Worm (Caenorhabditis elegans) whole organism, young adult: Measurements from ENCODE around the gene srh-127.

Source experiments
- F57A8.1 ChIP-seq: fragments of 200-800 bp; sonication (Bioruptor generic); optimal IDR thresholded peaks from 2 replicates; lab custom pipeline; 2018; ENCODE audit warnings: mild to moderate bottlenecking, missing genetic modification characterization, moderate library complexity, missing compliant biosample characterization
- T26A5.8 ChIP-seq: sonication (generic microtip); optimal IDR thresholded peaks from 2 replicates; lab custom pipeline; 2016; ENCODE audit warnings: missing genetic modification characterization, missing compliant biosample characterization
- bed-2 ChIP-seq: fragments of 200-800 bp; sonication (Bioruptor generic); IDR thresholded peaks from 2 replicates; pipeline ENCODE4 v1.3.6; 2022; ENCODE audit warnings: missing genetic modification reagents, missing genetic modification characterization, missing compliant biosample characterization
- ceh-91 ChIP-seq: fragments of 200-800 bp; sonication (Bioruptor generic); IDR thresholded peaks from 2 replicates; pipeline ENCODE4 v1.3.6; 2022; ENCODE audit warnings: missing genetic modification reagents, missing genetic modification characterization, missing compliant biosample characterization
- efl-1 ChIP-seq: fragments of 150-350 bp; optimal IDR thresholded peaks from 2 replicates; lab custom pipeline; 2014; ENCODE audit warnings: missing biosample characterization, missing genetic modification reagents, missing genetic modification characterization
- gei-17 ChIP-seq: fragments of 200-800 bp; sonication (Bioruptor generic); optimal IDR thresholded peaks from 2 replicates; lab custom pipeline; 2018; ENCODE audit warnings: mild to moderate bottlenecking, missing genetic modification characterization, missing compliant biosample characterization
- lin-35 ChIP-seq, 3 experiments: fragments of 150-350 bp in 2 of 3; sonication (generic microtip) in 1 of 3; optimal IDR thresholded peaks; 2 replicates each; lab custom pipeline; 2014 to 2018; ENCODE audit warnings: missing biosample characterization in 3 of 3, missing genetic modification characterization in 3 of 3, missing genetic modification reagents in 3 of 3
- unc-130 ChIP-seq: sonication (generic microtip); optimal IDR thresholded peaks from 2 replicates; lab custom pipeline; 2016; ENCODE audit warnings: missing genetic modification reagents, missing genetic modification characterization, missing compliant biosample characterization

- TF ChIP-seq gei-17 (GFP tag; lab: Kevin White, UChicago): no peak
- no peak for TF ChIP-seq unc-130 (GFP tag; lab: Kevin White, UChicago)
- TF ChIP-seq T26A5.8 (tag; lab: Kevin White, UChicago): no peak
- TF ChIP-seq ceh-91 (GFP tag; lab: Robert Waterston, UW): no peak
- no peak for TF ChIP-seq F57A8.1 (GFP tag; lab: Kevin White, UChicago)
- TF ChIP-seq efl-1 (GFP tag; lab: Kevin White, UChicago): no peak
- no peak for TF ChIP-seq lin-35 (GFP tag; optimal IDR thresholded peaks at IDR 0.05; lab: Kevin White, UChicago)
- no peak for TF ChIP-seq bed-2 (GFP tag; lab: Robert Waterston, UW)
Measured at ce11 chrV:2927553-2927952, 34.5 kb downstream of the srh-127 start, which contains the start of gene C31B8.12.
